Worm (Caenorhabditis elegans) whole organism, late embryonic: ENCODE measurements around the gene nspb-7.
A peak's percentile ranks its signal among the peaks of the same experiment; 100 is the strongest.

Experiments used
- C08G9.2 ChIP-seq: sonication (generic microtip); optimal IDR thresholded peaks from 2 replicates; lab custom pipeline; 2016; ENCODE audit warnings: mild to moderate bottlenecking, missing genetic modification characterization, moderate library complexity, missing compliant biosample characterization
- C38D4.7 ChIP-seq: fragments of 200-800 bp; sonication (Bioruptor generic); optimal IDR thresholded peaks from 2 replicates; lab custom pipeline; 2018; ENCODE audit warnings: mild to moderate bottlenecking, missing genetic modification characterization, moderate library complexity, missing compliant biosample characterization
- F13H6.1 ChIP-seq: sonication (generic microtip); optimal IDR thresholded peaks from 2 replicates; lab custom pipeline; 2016; ENCODE audit warnings: missing genetic modification characterization, missing compliant biosample characterization
- K09A11.1 ChIP-seq: sonication (generic microtip); optimal IDR thresholded peaks from 2 replicates; lab custom pipeline; 2017; ENCODE audit warnings: antibody characterized with exemption, mild to moderate bottlenecking, missing genetic modification characterization, missing compliant biosample characterization; ENCODE audit not compliant: insufficient read depth
- ahr-1 ChIP-seq: sonication (generic microtip); optimal IDR thresholded peaks from 2 replicates; lab custom pipeline; 2016; ENCODE audit warnings: missing genetic modification characterization, missing compliant biosample characterization
- ama-1 ChIP-seq: fragments of 150-350 bp; optimal IDR thresholded peaks from 2 replicates; lab custom pipeline; 2014
- ceh-18 ChIP-seq: sonication (generic microtip); optimal IDR thresholded peaks from 2 replicates; lab custom pipeline; 2016; ENCODE audit warnings: missing genetic modification characterization, missing compliant biosample characterization
- ceh-19 ChIP-seq: fragments of 200-800 bp; sonication (Bioruptor generic); optimal IDR thresholded peaks from 2 replicates; lab custom pipeline; 2018; ENCODE audit warnings: mild to moderate bottlenecking, missing genetic modification characterization, missing compliant biosample characterization
- ceh-31 ChIP-seq: sonication (generic microtip); optimal IDR thresholded peaks from 2 replicates; lab custom pipeline; 2016; ENCODE audit warnings: missing genetic modification characterization, missing compliant biosample characterization
- ceh-34 ChIP-seq: sonication (generic microtip); optimal IDR thresholded peaks from 2 replicates; lab custom pipeline; 2016; ENCODE audit warnings: mild to moderate bottlenecking, missing genetic modification characterization, missing compliant biosample characterization
- ceh-48 ChIP-seq: sonication (generic microtip); optimal IDR thresholded peaks from 2 replicates; lab custom pipeline; 2016; ENCODE audit warnings: missing genetic modification characterization, inconsistent platforms, missing compliant biosample characterization
- ceh-6 ChIP-seq: fragments of 200-800 bp; sonication (Bioruptor generic); optimal IDR thresholded peaks from 2 replicates; lab custom pipeline; 2018; ENCODE audit warnings: mild to moderate bottlenecking, missing genetic modification characterization, missing compliant biosample characterization
- che-1 ChIP-seq: sonication (generic microtip); optimal IDR thresholded peaks from 2 replicates; lab custom pipeline; 2016; ENCODE audit warnings: mild to moderate bottlenecking, missing genetic modification characterization, missing compliant biosample characterization
- dmd-4 ChIP-seq: sonication (generic microtip); optimal IDR thresholded peaks from 2 replicates; lab custom pipeline; 2016; ENCODE audit warnings: borderline replicate concordance, missing genetic modification characterization, missing compliant biosample characterization
- elt-4 ChIP-seq: sonication (generic microtip); optimal IDR thresholded peaks from 2 replicates; lab custom pipeline; 2016; ENCODE audit warnings: missing genetic modification characterization, missing compliant biosample characterization
- fax-1 ChIP-seq: sonication (generic microtip); optimal IDR thresholded peaks from 2 replicates; lab custom pipeline; 2016; ENCODE audit warnings: missing genotype, missing genetic modification characterization, missing compliant biosample characterization
- fkh-10 ChIP-seq: fragments of 150-350 bp; optimal IDR thresholded peaks from 2 replicates; lab custom pipeline; 2014; ENCODE audit warnings: missing biosample characterization, missing genetic modification reagents, missing genetic modification characterization
- fkh-6 ChIP-seq: sonication (generic microtip); optimal IDR thresholded peaks from 2 replicates; lab custom pipeline; 2016; ENCODE audit warnings: missing genetic modification characterization, missing compliant biosample characterization
- hlh-15 ChIP-seq: sonication (generic microtip); optimal IDR thresholded peaks from 2 replicates; lab custom pipeline; 2016; ENCODE audit warnings: missing genetic modification characterization, missing compliant biosample characterization
- hlh-30 ChIP-seq: sonication (generic microtip); optimal IDR thresholded peaks from 2 replicates; lab custom pipeline; 2017; ENCODE audit warnings: antibody characterized with exemption, missing genetic modification characterization, missing compliant biosample characterization; ENCODE audit not compliant: insufficient read depth
- hlh-6 ChIP-seq: sonication (generic microtip); optimal IDR thresholded peaks from 2 replicates; lab custom pipeline; 2016; ENCODE audit warnings: missing genotype, missing genetic modification characterization, missing compliant biosample characterization
- lim-6 ChIP-seq: sonication (generic microtip); optimal IDR thresholded peaks from 2 replicates; lab custom pipeline; 2016; ENCODE audit warnings: missing genetic modification characterization, missing compliant biosample characterization
- lin-11 ChIP-seq: fragments of 200-800 bp; sonication (Bioruptor generic); optimal IDR thresholded peaks from 2 replicates; lab custom pipeline; 2018; ENCODE audit warnings: mild to moderate bottlenecking, missing genetic modification characterization, missing compliant biosample characterization
- madf-2 ChIP-seq: sonication (generic microtip); optimal IDR thresholded peaks from 2 replicates; lab custom pipeline; 2017; ENCODE audit warnings: missing genetic modification characterization, missing compliant biosample characterization
- mec-3 ChIP-seq: sonication (generic microtip); optimal IDR thresholded peaks from 2 replicates; lab custom pipeline; 2016; ENCODE audit warnings: borderline replicate concordance, missing genetic modification characterization, missing compliant biosample characterization
- nfya-1 ChIP-seq: sonication (generic microtip); optimal IDR thresholded peaks from 2 replicates; lab custom pipeline; 2017; ENCODE audit warnings: missing genetic modification characterization, mild to moderate bottlenecking, missing compliant biosample characterization, antibody characterized with exemption, moderate library complexity
- nhr-11 ChIP-seq: fragments of 150-350 bp; optimal IDR thresholded peaks from 2 replicates; lab custom pipeline; 2014; ENCODE audit warnings: missing biosample characterization, missing genetic modification characterization
- nhr-232 ChIP-seq: sonication (generic microtip); optimal IDR thresholded peaks from 2 replicates; lab custom pipeline; 2016; ENCODE audit warnings: missing genetic modification characterization, missing compliant biosample characterization
- npax-4 ChIP-seq: sonication (generic microtip); optimal IDR thresholded peaks from 2 replicates; lab custom pipeline; 2016; ENCODE audit warnings: missing genetic modification characterization, missing compliant biosample characterization
- pha-2 ChIP-seq: sonication (generic microtip); optimal IDR thresholded peaks from 2 replicates; lab custom pipeline; 2017; ENCODE audit warnings: mild to moderate bottlenecking, missing genetic modification characterization, missing compliant biosample characterization
- pha-4 ChIP-seq: fragments of 150-350 bp; optimal IDR thresholded peaks from 2 replicates; lab custom pipeline; 2018; ENCODE audit warnings: missing biosample characterization, missing genetic modification reagents, missing genetic modification characterization
- pros-1 ChIP-seq: fragments of 150-350 bp; optimal IDR thresholded peaks from 2 replicates; lab custom pipeline; 2014; ENCODE audit warnings: missing biosample characterization, missing genetic modification reagents, missing genetic modification characterization
- ref-2 ChIP-seq: sonication (generic microtip); optimal IDR thresholded peaks from 2 replicates; lab custom pipeline; 2016; ENCODE audit warnings: missing genetic modification characterization, missing compliant biosample characterization
- rnt-1 ChIP-seq: sonication (generic microtip); optimal IDR thresholded peaks from 2 replicates; lab custom pipeline; 2016; ENCODE audit warnings: missing genetic modification characterization, missing compliant biosample characterization
- sdc-2 ChIP-seq: sonication (generic microtip); optimal IDR thresholded peaks from 2 replicates; lab custom pipeline; 2016; ENCODE audit warnings: missing genotype, missing genetic modification characterization, missing compliant biosample characterization
- sox-4 ChIP-seq: sonication (generic microtip); optimal IDR thresholded peaks from 2 replicates; lab custom pipeline; 2017; ENCODE audit warnings: mild to moderate bottlenecking, missing genetic modification characterization, inconsistent platforms, missing compliant biosample characterization
- syd-9 ChIP-seq: sonication (generic microtip); optimal IDR thresholded peaks from 2 replicates; lab custom pipeline; 2016; ENCODE audit warnings: mild to moderate bottlenecking, missing genetic modification characterization, moderate library complexity, missing compliant biosample characterization
- tbx-7 ChIP-seq: sonication (generic microtip); optimal IDR thresholded peaks from 2 replicates; lab custom pipeline; 2016; ENCODE audit warnings: missing genotype, missing genetic modification characterization, missing compliant biosample characterization
- ttx-3 ChIP-seq: sonication (generic microtip); optimal IDR thresholded peaks from 2 replicates; lab custom pipeline; 2016; ENCODE audit warnings: missing genetic modification reagents, missing genetic modification characterization, missing compliant biosample characterization
- unc-3 ChIP-seq, 2 experiments: fragments of 200-800 bp in 1 of 2; sonication (Bioruptor generic) in 1 of 2; sonication (generic microtip) in 1 of 2; conservative IDR thresholded peaks in 1 of 2; optimal IDR thresholded peaks in 1 of 2; 2 replicates each; pipeline versions ENCODE4 v1.3.6 to Lab custom; 2016 to 2022; ENCODE audit warnings: missing compliant biosample characterization in 2 of 2, missing genetic modification characterization in 2 of 2, missing genetic modification reagents in 1 of 2
- unc-55 ChIP-seq: sonication (generic microtip); optimal IDR thresholded peaks from 2 replicates; lab custom pipeline; 2017; ENCODE audit warnings: missing biosample characterization, missing genetic modification reagents, missing genetic modification characterization
- unc-86 ChIP-seq: sonication (generic microtip); optimal IDR thresholded peaks from 2 replicates; lab custom pipeline; 2016; ENCODE audit warnings: missing genetic modification characterization, missing compliant biosample characterization
- ztf-16 ChIP-seq: sonication (generic microtip); optimal IDR thresholded peaks from 2 replicates; lab custom pipeline; 2017; ENCODE audit warnings: missing genetic modification characterization, missing compliant biosample characterization

Gene nspb-7

ce11 chrII:14591699-14592098 lies 13.6 kb downstream of the nspb-7 start, which contains the start of gene C01G12.7:
C01G12.7 (minus strand) TSS chrII:14591893.
- TF ChIP-seq sox-4 (no peak), nfya-1 (tag; lab: Kevin White, UChicago) (no peak), unc-3 (GFP tag; conservative IDR thresholded peaks at IDR 0.05; lab: Robert Waterston, UW) (no peak), unc-3 (tag; optimal IDR thresholded peaks at IDR 0.05; lab: Kevin White, UChicago) (no peak), C08G9.2 (tag; lab: Kevin White, UChicago) (no peak), lin-11 (tag; lab: Kevin White, UChicago) (no peak), pha-4 (tag; lab: Kevin White, UChicago) (no peak), fkh-10 (GFP tag; lab: Kevin White, UChicago) (no peak), sdc-2 (tag; lab: Kevin White, UChicago) (no peak), ttx-3 (tag; lab: Kevin White, UChicago) (no peak), pros-1 (no peak), syd-9 (tag; lab: Kevin White, UChicago) (no peak)

ce11 chrII:14592629-14593028 lies 14.5 kb downstream of the nspb-7 start:
- no peak for TF ChIP-seq tbx-7 (tag; lab: Kevin White, UChicago)
- TF ChIP-seq lim-6 (tag; lab: Kevin White, UChicago): no peak
- TF ChIP-seq rnt-1 (tag; lab: Kevin White, UChicago): no peak
- no peak for TF ChIP-seq nfya-1 (tag; lab: Kevin White, UChicago)
- TF ChIP-seq ref-2 (tag; lab: Kevin White, UChicago): no peak
- no peak for TF ChIP-seq ztf-16 (tag; lab: Kevin White, UChicago)
- no peak for TF ChIP-seq elt-4 (tag; lab: Kevin White, UChicago)
- no peak for TF ChIP-seq nhr-232 (tag; lab: Kevin White, UChicago)
- no peak for TF ChIP-seq ceh-6
- TF ChIP-seq ceh-19 (GFP tag; lab: Kevin White, UChicago): no peak
- TF ChIP-seq fax-1: no peak
- TF ChIP-seq C38D4.7: no peak
- TF ChIP-seq ama-1 (lab: Kevin White, UChicago): no peak

ce11 chrII:14593281-14593680 lies 15.2 kb downstream of the nspb-7 start, which contains the start of gene catp-4:
catp-4 (plus strand) TSS chrII:14593581.
- TF ChIP-seq sox-4 (no peak), nfya-1 (tag; lab: Kevin White, UChicago) (no peak)
- TF ChIP-seq, all 69 proteins: peak for 0

DNA sequence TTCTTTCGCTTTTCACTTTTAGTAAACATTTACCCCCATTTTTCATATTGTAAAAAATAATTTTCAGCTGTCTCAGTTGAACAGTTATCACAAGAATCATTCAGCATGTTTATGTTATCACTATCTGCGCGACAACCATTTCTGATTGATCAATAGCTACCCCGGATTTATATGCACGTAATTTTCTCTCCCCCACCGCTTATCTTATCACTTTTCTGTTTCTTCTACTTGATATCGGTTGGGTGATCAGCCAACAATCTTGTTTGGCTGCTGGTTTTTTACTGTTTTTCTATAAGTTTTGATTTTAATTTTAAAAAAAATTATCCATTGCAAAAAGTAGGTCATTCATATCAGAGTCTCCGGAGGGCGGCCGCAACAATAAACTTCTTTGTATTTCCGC lies 19.7 kb downstream of the nspb-7 start:
- TF ChIP-seq ceh-48: no peak
- TF ChIP-seq sox-4: no peak
- no peak for TF ChIP-seq che-1 (tag; lab: Kevin White, UChicago)
- no peak for TF ChIP-seq npax-4 (tag; lab: Kevin White, UChicago)
- no peak for TF ChIP-seq C08G9.2 (tag; lab: Kevin White, UChicago)

DNA sequence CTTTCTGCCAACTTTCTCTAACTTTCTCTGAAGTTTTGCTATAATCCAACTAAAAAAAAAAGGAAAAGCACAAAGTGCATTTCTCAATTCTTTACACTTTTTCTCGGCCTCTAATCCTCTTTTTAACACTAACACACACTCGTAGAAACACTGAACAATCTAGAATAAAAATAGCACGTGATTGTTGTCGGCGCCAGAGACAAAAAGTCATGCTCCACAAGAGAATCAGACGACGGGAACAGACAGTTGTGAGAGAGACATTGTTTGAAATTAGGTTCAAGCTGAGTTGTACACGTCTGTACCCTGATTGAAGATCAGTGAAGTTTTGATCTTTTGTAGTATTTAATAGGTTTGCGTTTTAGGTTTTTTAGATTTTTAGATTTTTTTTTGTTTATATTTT lies 20.3 kb downstream of the nspb-7 start:
- TF ChIP-seq ceh-48: no peak
- no peak for TF ChIP-seq ahr-1 (tag; lab: Kevin White, UChicago)
- peak; percentile 25 for TF ChIP-seq rnt-1 (tag; lab: Kevin White, UChicago)
- TF ChIP-seq ceh-19 (GFP tag; lab: Kevin White, UChicago): no peak
- no peak for TF ChIP-seq unc-86 (tag; lab: Kevin White, UChicago)
- no peak for TF ChIP-seq nhr-11 (tag; lab: Kevin White, UChicago)
- no peak for TF ChIP-seq hlh-6 (tag; lab: Kevin White, UChicago)
- TF ChIP-seq unc-55: no peak
- no peak for TF ChIP-seq pha-4 (tag; lab: Kevin White, UChicago)
- TF ChIP-seq ceh-18 (tag; lab: Kevin White, UChicago): peak; percentile 24
- TF ChIP-seq pros-1: no peak
- no peak for TF ChIP-seq unc-3 (GFP tag; conservative IDR thresholded peaks at IDR 0.05; lab: Robert Waterston, UW)
- no peak for TF ChIP-seq unc-3 (tag; optimal IDR thresholded peaks at IDR 0.05; lab: Kevin White, UChicago)
- no peak for TF ChIP-seq fkh-6 (tag; lab: Kevin White, UChicago)
- TF ChIP-seq F13H6.1 (tag; lab: Kevin White, UChicago): no peak
- no peak for TF ChIP-seq dmd-4 (tag; lab: Kevin White, UChicago)
- no peak for TF ChIP-seq syd-9 (tag; lab: Kevin White, UChicago)
- no peak for TF ChIP-seq ceh-34
- TF ChIP-seq hlh-15: no peak
- TF ChIP-seq ama-1 (lab: Kevin White, UChicago): no peak
- TF ChIP-seq pha-2 (tag; lab: Kevin White, UChicago): no peak
- TF ChIP-seq ceh-31 (tag; lab: Kevin White, UChicago): no peak
- TF ChIP-seq mec-3 (tag; lab: Kevin White, UChicago): no peak
- TF ChIP-seq madf-2 (tag; lab: Kevin White, UChicago): no peak
- TF ChIP-seq K09A11.1 (tag; lab: Kevin White, UChicago): no peak
- no peak for TF ChIP-seq fax-1
- TF ChIP-seq hlh-30 (tag; lab: Kevin White, UChicago): peak; percentile 61
- TF ChIP-seq sdc-2 (tag; lab: Kevin White, UChicago): no peak
